Fruit fly (Drosophila melanogaster) whole organism: ENCODE data around the gene GatC.

Source experiments
- psq ChIP-seq: fragments of >200 bp; optimal IDR thresholded peaks from 2 replicates; lab custom pipeline; 2017
- usp ChIP-seq: fragments of >200 bp; optimal IDR thresholded peaks from 2 replicates; lab custom pipeline; 2017; ENCODE audit warnings: missing biosample characterization, missing genetic modification characterization, mixed read lengths

dm6 chr2L:13877934-13878580 is 45.2 kb upstream of the GatC start:
- no peak for TF ChIP-seq usp (GFP tag; lab: Kevin White, UChicago)
- TF ChIP-seq psq (lab: Kevin White, UChicago) = no peak
